Fruit fly (Drosophila melanogaster): Measurements from ENCODE around the gene CG7841.

CG7841 gene

DNA sequence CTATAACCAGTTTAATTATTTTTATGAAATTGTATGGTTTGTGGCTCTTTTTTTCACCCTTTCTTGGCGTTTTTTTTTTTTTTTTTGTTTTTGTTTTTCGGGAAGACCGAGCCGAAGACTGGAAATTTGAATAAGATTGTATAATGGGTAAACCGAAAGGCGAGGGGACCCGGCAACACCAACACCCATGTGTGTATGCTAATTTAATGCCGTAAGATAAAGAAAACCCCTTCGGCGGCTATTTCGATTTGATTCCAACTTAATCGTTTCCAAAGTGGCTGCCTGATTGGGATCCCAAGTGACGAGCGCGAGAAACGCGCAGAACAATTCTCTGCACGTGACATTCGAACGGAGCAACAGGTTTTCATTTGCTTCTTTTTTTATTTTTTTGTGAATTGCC, 35.4 kb upstream of the CG7841 start:
- TF ChIP-seq Pif1B (GFP tag; optimal IDR thresholded peaks at IDR 0.05): no peak
- TF ChIP-seq CG9948 (tag; optimal IDR thresholded peaks at IDR 0.05): no peak
- no peak for TF ChIP-seq CG14655 (GFP tag; optimal IDR thresholded peaks at IDR 0.05)
- TF ChIP-seq CG13204 (GFP tag; optimal IDR thresholded peaks at IDR 0.05): no peak
- TF ChIP-seq CG10348 (GFP tag; IDR thresholded peaks at IDR 0.05): no peak
- no peak for TF ChIP-seq CG12605 (GFP tag; IDR thresholded peaks at IDR 0.05)
- no peak for TF ChIP-seq Ets98B (GFP tag; IDR thresholded peaks at IDR 0.05)
- TF ChIP-seq Snoo (tag; optimal IDR thresholded peaks at IDR 0.05): no peak
- TF ChIP-seq CG4496 (GFP tag; IDR thresholded peaks at IDR 0.05): no peak

DNA sequence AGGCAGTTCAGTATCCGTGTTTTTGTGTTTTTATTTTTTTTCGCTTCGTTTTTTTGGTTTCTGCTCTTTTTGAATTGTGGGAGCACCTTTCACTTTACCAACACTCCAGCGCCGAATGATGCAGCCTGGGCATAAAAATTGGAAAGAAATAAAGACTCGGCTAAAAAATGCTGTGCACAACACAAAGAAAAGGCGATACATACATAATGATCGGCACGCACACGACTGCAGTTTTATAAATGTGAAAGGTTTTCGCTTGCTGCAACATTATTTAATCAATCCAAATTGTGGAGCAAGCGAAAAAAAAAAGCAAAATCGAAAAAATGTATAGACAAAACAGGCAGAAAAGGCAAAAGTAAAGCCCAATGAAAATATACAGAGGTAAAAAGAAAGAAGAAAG, 35.0 kb upstream of the CG7841 start:
- TF ChIP-seq CG4496 (GFP tag; IDR thresholded peaks at IDR 0.05): 0 out of 3 replicates have a peak, but pooled peaks have one; percentile 2
- TF ChIP-seq fd96Ca (GFP tag; IDR thresholded peaks at IDR 0.05): no peak
- TF ChIP-seq D1 (tag; optimal IDR thresholded peaks at IDR 0.05): no peak
- TF ChIP-seq CG14655 (GFP tag; optimal IDR thresholded peaks at IDR 0.05): no peak

DNA sequence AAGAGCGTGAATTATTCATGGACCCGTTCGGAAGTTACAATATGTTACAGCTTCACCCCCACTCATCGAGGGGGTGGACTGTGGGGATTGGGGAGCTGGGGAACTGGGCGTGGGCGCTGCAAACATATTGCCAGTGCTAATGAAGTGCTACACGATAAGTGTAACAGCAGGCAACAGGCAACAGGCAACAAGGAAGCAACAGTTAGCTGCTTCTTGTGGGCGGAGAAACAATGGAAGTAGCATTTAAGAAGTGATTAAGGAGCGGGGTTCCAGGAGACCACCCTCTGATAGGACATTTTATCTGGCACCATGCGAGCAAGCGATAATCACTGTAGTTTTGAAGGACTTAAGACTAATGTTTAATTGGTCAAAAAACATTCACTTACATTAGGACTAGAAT, 33.2 kb upstream of the CG7841 start:
- TF ChIP-seq CG9948 (tag; optimal IDR thresholded peaks at IDR 0.05): no peak
- no peak for TF ChIP-seq CG15710 (tag; optimal IDR thresholded peaks at IDR 0.05)
- TF ChIP-seq CG4496 (GFP tag; IDR thresholded peaks at IDR 0.05): no peak
- no peak for TF ChIP-seq rn (GFP tag; IDR thresholded peaks at IDR 0.05)
- TF ChIP-seq CG10348 (GFP tag; IDR thresholded peaks at IDR 0.05): no peak
- TF ChIP-seq EcR (GFP tag; optimal IDR thresholded peaks at IDR 0.05): no peak
- TF ChIP-seq CG12605 (GFP tag; IDR thresholded peaks at IDR 0.05): no peak
- no peak for TF ChIP-seq Snoo (tag; optimal IDR thresholded peaks at IDR 0.05)
- TF ChIP-seq Ets98B (GFP tag; IDR thresholded peaks at IDR 0.05): no peak
- TF ChIP-seq D1 (tag; optimal IDR thresholded peaks at IDR 0.05): no peak

DNA sequence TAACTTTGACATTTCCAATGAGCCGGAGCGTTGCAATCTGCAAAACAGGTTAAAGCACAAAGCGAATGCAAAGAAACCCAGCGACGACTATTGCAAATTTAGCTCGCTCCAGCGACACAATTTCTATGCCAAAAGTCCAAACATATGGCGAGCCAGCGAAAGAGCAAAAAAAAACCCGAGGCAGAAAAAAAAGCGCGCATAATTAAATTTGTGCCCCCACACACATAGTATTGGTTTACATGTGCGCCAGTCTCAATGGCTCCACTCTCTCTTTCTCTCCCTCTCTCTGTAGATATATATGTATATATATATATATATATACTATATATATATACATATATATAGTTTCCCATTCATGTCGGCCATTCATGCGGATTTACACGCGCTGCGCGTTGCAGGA, 32.6 kb upstream of the CG7841 start:
- TF ChIP-seq CG15710 (tag; optimal IDR thresholded peaks at IDR 0.05) (no peak), gl (tag; optimal IDR thresholded peaks at IDR 0.05) (no peak), Pif1B (GFP tag; optimal IDR thresholded peaks at IDR 0.05) (no peak), CG14655 (GFP tag; optimal IDR thresholded peaks at IDR 0.05) (peak; percentile 1), fd96Ca (GFP tag; IDR thresholded peaks at IDR 0.05) (no peak), CG12605 (GFP tag; IDR thresholded peaks at IDR 0.05) (0 out of 2 replicates have a peak, but pooled peaks have one; percentile 8)

DNA sequence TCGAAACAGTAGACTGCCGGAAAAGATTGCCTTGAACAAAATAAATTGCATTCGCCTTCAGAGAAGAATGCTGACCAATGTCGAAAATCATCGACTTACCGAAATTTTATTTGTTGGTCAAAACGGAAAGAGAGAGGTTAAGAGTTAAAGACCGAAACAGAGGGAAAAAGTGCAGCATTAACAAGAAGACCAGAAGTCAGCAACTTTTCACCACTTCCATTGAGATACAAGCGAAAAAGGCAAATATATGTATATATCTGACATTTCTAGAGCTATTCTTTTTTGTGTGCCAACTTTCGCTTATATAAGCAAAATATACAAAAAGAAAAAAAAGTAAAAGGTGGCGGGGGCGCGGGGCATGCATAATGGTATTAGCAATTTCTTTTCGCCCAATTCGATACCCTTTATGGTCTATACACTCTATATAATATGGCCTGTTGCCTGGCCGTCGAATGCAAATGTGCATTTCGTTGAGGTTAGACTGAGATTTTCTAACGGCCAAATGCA, 31.9 kb upstream of the CG7841 start:
- TF ChIP-seq CG34367 (tag; optimal IDR thresholded peaks at IDR 0.05): no peak
- TF ChIP-seq CG8301 (tag; optimal IDR thresholded peaks at IDR 0.05): no peak
- no peak for TF ChIP-seq gl (tag; optimal IDR thresholded peaks at IDR 0.05)
- TF ChIP-seq D1 (tag; optimal IDR thresholded peaks at IDR 0.05): no peak
- TF ChIP-seq CG12605 (GFP tag; IDR thresholded peaks at IDR 0.05): no peak
- no peak for TF ChIP-seq CG32121 (GFP tag; IDR thresholded peaks at IDR 0.05)
- no peak for TF ChIP-seq CG15710 (tag; optimal IDR thresholded peaks at IDR 0.05)
- no peak for TF ChIP-seq rn (GFP tag; IDR thresholded peaks at IDR 0.05)
- TF ChIP-seq EcR (GFP tag; optimal IDR thresholded peaks at IDR 0.05): no peak
- no peak for TF ChIP-seq CG13204 (GFP tag; optimal IDR thresholded peaks at IDR 0.05)
- no peak for TF ChIP-seq Ets98B (GFP tag; IDR thresholded peaks at IDR 0.05)
- TF ChIP-seq Pif1A (GFP tag; optimal IDR thresholded peaks at IDR 0.05): no peak
- TF ChIP-seq CG10348 (GFP tag; IDR thresholded peaks at IDR 0.05): no peak
- TF ChIP-seq CG9948 (tag; optimal IDR thresholded peaks at IDR 0.05): no peak

DNA sequence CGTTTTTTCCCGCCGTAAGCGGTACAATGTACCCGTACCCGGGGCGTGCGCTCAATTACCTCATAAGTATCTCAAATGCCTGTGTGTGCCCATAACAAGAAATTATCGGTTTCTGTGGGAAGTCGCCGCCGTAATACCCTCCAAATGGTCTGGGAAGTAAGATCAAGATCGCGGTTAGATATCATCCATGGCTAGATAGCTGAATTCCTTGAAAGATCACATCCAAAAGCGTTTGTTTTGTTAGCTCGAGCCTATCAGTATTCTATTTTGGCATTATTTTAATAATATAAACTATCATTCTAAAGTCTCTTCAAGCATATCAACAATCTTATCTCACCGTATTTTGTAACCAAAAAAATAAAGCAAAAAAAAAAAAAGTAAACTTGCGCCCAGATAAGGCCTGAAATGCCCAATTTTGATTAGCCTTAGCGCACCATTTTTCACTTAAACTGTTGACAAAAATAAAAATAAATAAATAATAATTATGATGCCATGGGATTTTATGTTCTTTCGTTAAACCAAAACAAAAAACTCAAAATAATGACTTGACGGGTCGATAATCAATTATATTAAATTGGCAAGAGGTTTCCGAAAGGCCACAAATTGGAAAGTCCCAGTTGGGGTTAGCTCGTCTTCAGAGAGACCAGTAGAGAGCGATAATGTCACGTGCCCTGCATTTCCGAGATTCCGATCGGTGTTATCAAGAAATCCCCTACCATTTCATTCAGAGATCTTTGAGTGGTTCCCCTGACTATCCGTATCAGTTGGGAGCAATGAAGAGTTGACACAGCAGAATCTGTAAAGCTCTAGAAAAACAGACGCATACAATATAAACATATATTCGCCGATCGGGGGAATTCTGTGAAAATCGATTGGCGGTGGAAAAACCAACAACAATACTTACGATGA, 30.8 kb upstream of the CG7841 start:
- TF ChIP-seq rn (GFP tag; IDR thresholded peaks at IDR 0.05) (no peak), CG32121 (GFP tag; IDR thresholded peaks at IDR 0.05) (no peak), EcR (GFP tag; optimal IDR thresholded peaks at IDR 0.05) (peak; percentile 32), fd96Ca (GFP tag; IDR thresholded peaks at IDR 0.05) (0 out of 3 replicates have a peak, but pooled peaks have one; percentile 3), CG14655 (GFP tag; optimal IDR thresholded peaks at IDR 0.05) (peak; percentile 6)

DNA sequence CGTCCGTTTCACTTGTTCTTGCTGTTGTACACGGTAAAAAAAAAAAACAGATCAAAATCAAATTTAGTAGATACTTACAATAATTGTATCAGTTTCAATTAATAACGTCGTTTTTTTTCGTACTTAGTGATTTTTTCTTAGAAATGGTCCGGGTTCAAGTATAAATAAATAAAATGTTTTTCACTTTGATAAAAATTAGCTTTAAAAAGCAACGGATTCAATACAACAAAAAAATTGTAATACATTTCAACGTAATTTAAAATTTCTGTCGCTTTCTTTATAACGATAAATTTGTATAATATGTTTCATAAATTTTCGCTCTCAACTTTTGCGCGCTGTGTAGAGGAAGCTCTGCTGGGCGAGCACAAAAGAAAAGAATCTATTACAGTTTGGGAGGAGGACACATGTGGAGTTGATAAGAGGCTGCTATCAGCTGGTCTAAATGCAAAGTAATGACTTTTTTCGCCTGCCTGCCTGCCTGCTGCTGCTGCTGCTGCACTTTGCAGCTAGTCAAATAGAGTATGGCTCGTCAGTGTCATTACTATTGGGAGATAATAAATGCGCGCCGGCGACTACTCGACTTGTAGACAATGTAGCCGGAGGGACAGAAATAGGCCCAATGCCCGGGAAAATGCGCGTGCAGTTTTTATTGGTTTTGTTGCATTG, 30.0 kb upstream of the CG7841 start:
- peak; percentile 58 for TF ChIP-seq CG34367 (tag; optimal IDR thresholded peaks at IDR 0.05)
- TF ChIP-seq CG8159 (tag; optimal IDR thresholded peaks at IDR 0.05): peak; percentile 80
- peak; percentile 66 for TF ChIP-seq CG17806 (tag; optimal IDR thresholded peaks at IDR 0.05)
- peak; percentile 18 for TF ChIP-seq Snoo (tag; optimal IDR thresholded peaks at IDR 0.05)
- TF ChIP-seq CG15710 (tag; optimal IDR thresholded peaks at IDR 0.05): peak; percentile 72
- no peak; the same call in 2 of the 3 replicates for TF ChIP-seq fd96Ca (GFP tag; IDR thresholded peaks at IDR 0.05)
- TF ChIP-seq CG14655 (GFP tag; optimal IDR thresholded peaks at IDR 0.05): peak; percentile 83
- TF ChIP-seq CG4496 (GFP tag; IDR thresholded peaks at IDR 0.05): no peak; the same call in 1 of the 3 replicates
- TF ChIP-seq CG8301 (tag; optimal IDR thresholded peaks at IDR 0.05): peak; percentile 73
- peak; percentile 37 for TF ChIP-seq EcR (GFP tag; optimal IDR thresholded peaks at IDR 0.05)
- peak; percentile 73 for TF ChIP-seq Pif1A (GFP tag; optimal IDR thresholded peaks at IDR 0.05)
- TF ChIP-seq CG32121 (GFP tag; IDR thresholded peaks at IDR 0.05): peak; percentile 75
- TF ChIP-seq CG12605 (GFP tag; IDR thresholded peaks at IDR 0.05): peak; percentile 9; the same call in 1 of the 2 replicates
- peak; percentile 56 for TF ChIP-seq Pif1B (GFP tag; optimal IDR thresholded peaks at IDR 0.05)
- no peak for TF ChIP-seq gl (tag; optimal IDR thresholded peaks at IDR 0.05)
- TF ChIP-seq CG10348 (GFP tag; IDR thresholded peaks at IDR 0.05): no peak
- TF ChIP-seq D1 (tag; optimal IDR thresholded peaks at IDR 0.05): peak; percentile 60
- TF ChIP-seq CG9948 (tag; optimal IDR thresholded peaks at IDR 0.05): peak; percentile 71

Data from whole organism, pupa.